Worm (Caenorhabditis elegans): ENCODE results near the gene epg-4.

Gene epg-4

DNA sequence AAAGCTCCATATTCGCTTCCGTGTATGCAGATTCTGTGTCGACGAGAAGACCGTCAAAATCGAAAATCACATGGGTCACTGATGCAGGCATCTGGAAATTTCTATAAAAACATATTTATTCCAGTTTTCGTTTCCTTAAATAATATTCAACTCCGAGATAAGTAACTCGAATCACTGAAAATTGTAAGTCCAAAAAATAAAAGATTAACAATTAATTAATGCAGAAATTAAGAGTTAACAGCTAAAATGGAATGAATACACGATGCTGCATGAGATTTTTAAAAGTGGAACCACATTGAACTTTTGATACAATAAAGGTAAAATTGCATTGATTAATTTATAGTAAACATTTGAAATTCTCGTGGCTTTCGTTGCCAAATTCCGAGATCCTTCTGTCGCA is 48.9 kb downstream of the epg-4 start, which contains the start of gene R151.10:
Gene R151.10 (minus strand): TSS at position 101 of the 400 bp plus-strand sequence.
- TF ChIP-seq Y5F2A.4 (GFP tag; optimal IDR thresholded peaks at IDR 0.05) (no peak), nhr-6 (tag; optimal IDR thresholded peaks at IDR 0.05) (no peak), daf-16 (GFP tag; optimal IDR thresholded peaks at IDR 0.05) (no peak), daf-16 (tag; optimal IDR thresholded peaks at IDR 0.05) (no peak), F44E2.7 (GFP tag; IDR thresholded peaks at IDR 0.05) (no peak), dpl-1 (GFP tag; optimal IDR thresholded peaks at IDR 0.05) (no peak), lin-39 (tag; optimal IDR thresholded peaks at IDR 0.05) (no peak), lin-38 (GFP tag; IDR thresholded peaks at IDR 0.05) (peak; percentile 29; the same call in 1 of the 2 replicates), snpc-4 (tag; optimal IDR thresholded peaks at IDR 0.05) (no peak), Y75B8A.6 (GFP tag; IDR thresholded peaks at IDR 0.05) (no peak), unc-62 (GFP tag; optimal IDR thresholded peaks at IDR 0.05 in 1 of 2) (peak in 1 of 2 experiments; percentile 66), unc-62 (tag; optimal IDR thresholded peaks at IDR 0.05) (no peak), unc-39 (tag; optimal IDR thresholded peaks at IDR 0.05) (no peak), lim-7 (GFP tag; IDR thresholded peaks at IDR 0.05) (no peak), arid-1 (GFP tag; conservative IDR thresholded peaks at IDR 0.05) (0 out of 2 replicates have a peak, but pooled peaks have one; percentile 16), dmd-9 (GFP tag; IDR thresholded peaks at IDR 0.05) (no peak), daf-19 (GFP tag; conservative IDR thresholded peaks at IDR 0.05) (no peak), Y48G9A.11 (GFP tag; IDR thresholded peaks at IDR 0.05) (no peak), F49E8.2 (tag; optimal IDR thresholded peaks at IDR 0.05; ENCODE audit: borderline replicate concordance) (no peak), lin-13 (GFP tag; optimal IDR thresholded peaks at IDR 0.05) (no peak), set-16 (GFP tag; IDR thresholded peaks at IDR 0.05) (no peak), pha-4 (GFP tag; IDR thresholded peaks at IDR 0.05) (no peak), pha-4 (tag; optimal IDR thresholded peaks at IDR 0.05) (no peak), nhr-48 (tag; optimal IDR thresholded peaks at IDR 0.05) (no peak)

- TF ChIP-seq nhr-77 (tag; optimal IDR thresholded peaks at IDR 0.05) (no peak), php-3 (GFP tag; IDR thresholded peaks at IDR 0.05) (no peak), arid-1 (GFP tag; conservative IDR thresholded peaks at IDR 0.05) (no peak), pqm-1 (tag; optimal IDR thresholded peaks at IDR 0.05) (no peak), F49E8.2 (tag; optimal IDR thresholded peaks at IDR 0.05; ENCODE audit: borderline replicate concordance) (no peak), nhr-102 (tag; optimal IDR thresholded peaks at IDR 0.05) (no peak), vab-7 (GFP tag; IDR thresholded peaks at IDR 0.05) (no peak), mdl-1 (tag; optimal IDR thresholded peaks at IDR 0.05) (no peak)
Measured at ce11 chrIII:7232782-7233181, 50.8 kb downstream of the epg-4 start, which contains the start of gene adr-2. Gene adr-2 (minus strand): TSS chrIII:7232882.
